Worm (Caenorhabditis elegans) whole organism, L2 larva: ENCODE data around the gene ceh-27.

Experiments used
- C34F6.9 ChIP-seq: fragments of 150-350 bp; optimal IDR thresholded peaks from 2 replicates; lab custom pipeline; 2014; ENCODE audit warnings: missing biosample characterization, missing genetic modification characterization
- F13H6.1 ChIP-seq: sonication (generic microtip); optimal IDR thresholded peaks from 2 replicates; lab custom pipeline; 2016; ENCODE audit warnings: missing genetic modification characterization, missing compliant biosample characterization
- ZK546.5 ChIP-seq: sonication (generic microtip); optimal IDR thresholded peaks from 2 replicates; lab custom pipeline; 2017; ENCODE audit warnings: missing biosample characterization, missing genetic modification characterization
- aly-2 ChIP-seq: fragments of 150-350 bp; optimal IDR thresholded peaks from 2 replicates; lab custom pipeline; 2014; ENCODE audit warnings: missing biosample characterization, missing genetic modification characterization
- ama-1 ChIP-seq: fragments of 150-350 bp; optimal IDR thresholded peaks from 2 replicates; lab custom pipeline; 2018; ENCODE audit warnings: inconsistent platforms
- lin-13 ChIP-seq: fragments of 150-350 bp; optimal IDR thresholded peaks from 2 replicates; lab custom pipeline; 2014; ENCODE audit warnings: missing biosample characterization, missing genetic modification reagents, missing genetic modification characterization
- nhr-11 ChIP-seq: fragments of 150-350 bp; optimal IDR thresholded peaks from 2 replicates; lab custom pipeline; 2014; ENCODE audit warnings: missing biosample characterization, missing genetic modification characterization
- unc-39 ChIP-seq: fragments of 150-350 bp; optimal IDR thresholded peaks from 2 replicates; lab custom pipeline; 2014; ENCODE audit warnings: missing biosample characterization, missing genetic modification characterization
- unc-55 ChIP-seq: fragments of 150-350 bp; sonication (generic microtip); optimal IDR thresholded peaks from 3 replicates; lab custom pipeline; 2014; ENCODE audit warnings: missing biosample characterization, missing genetic modification reagents, missing genetic modification characterization
- ztf-11 ChIP-seq: sonication (generic microtip); optimal IDR thresholded peaks from 2 replicates; lab custom pipeline; 2017; ENCODE audit warnings: missing biosample characterization, missing genetic modification characterization

- TF ChIP-seq ama-1 (no peak), aly-2 (tag; lab: Kevin White, UChicago) (no peak), ZK546.5 (tag; lab: Kevin White, UChicago) (no peak), unc-39 (no peak), lin-13 (no peak), unc-55 (GFP tag; lab: Kevin White, UChicago) (no peak), nhr-11 (tag; lab: Kevin White, UChicago) (no peak), ztf-11 (no peak), C34F6.9 (tag; lab: Kevin White, UChicago) (no peak), F13H6.1 (tag; lab: Kevin White, UChicago) (no peak)
Measured at ce11 chrV:11618173-11618572, 46.7 kb downstream of the ceh-27 start, which contains the start of gene glb-15.
